Fruit fly (Drosophila melanogaster) whole organism, wandering third instar larva: ENCODE results near the gene CG9757.

Experiments
- Abd-B ChIP-seq: fragments of >200 bp; optimal IDR thresholded peaks from 2 replicates; lab custom pipeline; 2017; ENCODE audit warnings: missing biosample characterization, missing genetic modification characterization
- CG32264 ChIP-seq: fragments of 200-800 bp; sonication (Bioruptor generic); optimal IDR thresholded peaks from 2 replicates; lab custom pipeline; 2016; ENCODE audit warnings: missing biosample characterization, missing genetic modification characterization
- CG9705 ChIP-seq: fragments of 200-800 bp; sonication (Bioruptor generic); optimal IDR thresholded peaks from 2 replicates; lab custom pipeline; 2018; ENCODE audit warnings: missing biosample characterization, mild to moderate bottlenecking, missing genetic modification characterization
- CrebA ChIP-seq: fragments of 200-800 bp; sonication (Bioruptor generic); optimal IDR thresholded peaks from 2 replicates; lab custom pipeline; 2016; ENCODE audit warnings: missing biosample characterization, mild to moderate bottlenecking, missing genetic modification characterization, borderline replicate concordance
- Dfd ChIP-seq: fragments of >200 bp; optimal IDR thresholded peaks from 2 replicates; lab custom pipeline; 2017; ENCODE audit warnings: missing biosample characterization, missing genetic modification characterization
- Dif ChIP-seq: fragments of 200-275, 200-300 bp; sonication (Bioruptor generic); optimal IDR thresholded peaks from 2 replicates; lab custom pipeline; 2018; ENCODE audit warnings: missing biosample characterization, missing genetic modification characterization; ENCODE audit not compliant: partially characterized antibody
- GATAd ChIP-seq: sonication (Bioruptor generic); optimal IDR thresholded peaks from 2 replicates; lab custom pipeline; 2016; ENCODE audit warnings: missing biosample characterization, missing genetic modification characterization
- HLH106 ChIP-seq: fragments of 200-800 bp; optimal IDR thresholded peaks from 3 replicates; lab custom pipeline; 2019; ENCODE audit warnings: missing biosample characterization, mild to moderate bottlenecking, missing genetic modification characterization, moderate library complexity
- Hnf4 ChIP-seq: fragments of 200-800 bp; sonication (Bioruptor generic); optimal IDR thresholded peaks from 2 replicates; lab custom pipeline; 2016; ENCODE audit warnings: missing biosample characterization, mild to moderate bottlenecking, missing genetic modification characterization
- Hr78 ChIP-seq: fragments of >200 bp; optimal IDR thresholded peaks from 2 replicates; lab custom pipeline; 2017; ENCODE audit warnings: missing biosample characterization, missing genetic modification characterization
- Hr83 ChIP-seq: fragments of 200-300 bp; sonication (Bioruptor generic); optimal IDR thresholded peaks from 2 replicates; lab custom pipeline; 2016; ENCODE audit warnings: missing biosample characterization, mild to moderate bottlenecking, missing genetic modification characterization, moderate library complexity; ENCODE audit not compliant: poor library complexity, severe bottlenecking
- Jra ChIP-seq: sonication (Bioruptor generic); optimal IDR thresholded peaks from 2 replicates; lab custom pipeline; 2016; ENCODE audit warnings: missing biosample characterization, missing genetic modification characterization
- Mio ChIP-seq: sonication (Bioruptor generic); optimal IDR thresholded peaks from 2 replicates; lab custom pipeline; 2016; ENCODE audit warnings: missing biosample characterization, missing genetic modification characterization
- Myc ChIP-seq: fragments of >200 bp; optimal IDR thresholded peaks from 2 replicates; lab custom pipeline; 2017
- N ChIP-seq: fragments of >200 bp; optimal IDR thresholded peaks from 2 replicates; lab custom pipeline; 2018; ENCODE audit warnings: missing biosample characterization, missing external identifiers, missing genetic modification characterization
- OdsH ChIP-seq: fragments of 200-800 bp; sonication (Bioruptor generic); optimal IDR thresholded peaks from 2 replicates; lab custom pipeline; 2016; ENCODE audit warnings: missing biosample characterization, mild to moderate bottlenecking, missing genetic modification characterization
- Rel ChIP-seq, 2 experiments: fragments of 200-800 bp; sonication (Bioruptor generic) in 1 of 2; optimal IDR thresholded peaks; 2 replicates in 1 of 2; 3 replicates in 1 of 2; lab custom pipeline; 2016 to 2019; ENCODE audit warnings: mild to moderate bottlenecking in 2 of 2, missing biosample characterization in 2 of 2, missing genetic modification characterization in 2 of 2, moderate library complexity in 1 of 2
- Sp1 ChIP-seq: fragments of 200-800 bp; sonication (Bioruptor generic); optimal IDR thresholded peaks from 3 replicates; lab custom pipeline; 2019; ENCODE audit warnings: missing biosample characterization, mild to moderate bottlenecking, missing genetic modification characterization, moderate library complexity
- Vsx2 ChIP-seq: fragments of 200-300, 225-300 bp; sonication (Bioruptor generic); optimal IDR thresholded peaks from 2 replicates; lab custom pipeline; 2018; ENCODE audit warnings: missing biosample characterization, missing genetic modification characterization; ENCODE audit not compliant: partially characterized antibody
- br ChIP-seq: fragments of 200-800 bp; sonication (Bioruptor generic); optimal IDR thresholded peaks from 2 replicates; lab custom pipeline; 2016; ENCODE audit warnings: missing biosample characterization, missing genetic modification characterization
- brk ChIP-seq: fragments of 200-800 bp; sonication (Bioruptor generic); optimal IDR thresholded peaks from 2 replicates; lab custom pipeline; 2016; ENCODE audit warnings: missing biosample characterization, mild to moderate bottlenecking, missing genetic modification characterization
- dl ChIP-seq, 2 experiments: fragments of 175-275, 200-275 bp in 1 of 2; fragments of 200-275 bp in 1 of 2; sonication (Bioruptor generic); optimal IDR thresholded peaks; lab custom pipeline; 2018; ENCODE audit warnings: mild to moderate bottlenecking in 2 of 2, missing biosample characterization in 2 of 2, missing genetic modification characterization in 2 of 2, moderate library complexity in 2 of 2; ENCODE audit not compliant: partially characterized antibody in 2 of 2, insufficient read depth in 1 of 2
- dmrt93B ChIP-seq: fragments of 200-800 bp; sonication (Bioruptor generic); optimal IDR thresholded peaks from 2 replicates; lab custom pipeline; 2018; ENCODE audit warnings: missing biosample characterization, mild to moderate bottlenecking, missing genetic modification characterization
- dsf ChIP-seq: sonication (Bioruptor generic); optimal IDR thresholded peaks from 2 replicates; lab custom pipeline; 2016; ENCODE audit warnings: missing biosample characterization, missing genetic modification characterization, borderline replicate concordance
- ey ChIP-seq: fragments of 200-800 bp; sonication (Bioruptor generic); optimal IDR thresholded peaks from 2 replicates; lab custom pipeline; 2016; ENCODE audit warnings: missing biosample characterization, missing genetic modification characterization
- foxo ChIP-seq, 2 experiments: fragments of 200-800 bp; sonication (Bioruptor generic); optimal IDR thresholded peaks; 2 replicates in 1 of 2; 3 replicates in 1 of 2; lab custom pipeline; 2016 to 2017; ENCODE audit warnings: missing biosample characterization in 2 of 2, missing genetic modification characterization in 2 of 2
- fru ChIP-seq: fragments of 200-800 bp; sonication (Bioruptor generic); optimal IDR thresholded peaks from 3 replicates; lab custom pipeline; 2016; ENCODE audit warnings: missing biosample characterization, mild to moderate bottlenecking, missing genetic modification characterization
- h ChIP-seq: fragments of 200-800 bp; sonication (Bioruptor generic); optimal IDR thresholded peaks from 3 replicates; lab custom pipeline; 2016; ENCODE audit warnings: missing biosample characterization, mild to moderate bottlenecking, missing genetic modification characterization
- jim ChIP-seq: fragments of 175-275, 200-325 bp; sonication (Bioruptor generic); optimal IDR thresholded peaks from 2 replicates; lab custom pipeline; 2016; ENCODE audit warnings: missing biosample characterization, mild to moderate bottlenecking, missing genetic modification characterization
- lola ChIP-seq: fragments of >200 bp; optimal IDR thresholded peaks from 2 replicates; lab custom pipeline; 2017; ENCODE audit warnings: missing biosample characterization, missing genetic modification characterization
- pan ChIP-seq: fragments of >200 bp; optimal IDR thresholded peaks from 2 replicates; lab custom pipeline; 2017
- psq ChIP-seq: fragments of 200-800 bp; sonication (Bioruptor generic); optimal IDR thresholded peaks from 3 replicates; lab custom pipeline; 2017; ENCODE audit warnings: missing biosample characterization, mild to moderate bottlenecking, missing genetic modification characterization, moderate library complexity
- rgr ChIP-seq: fragments of 200-800 bp; sonication (Bioruptor generic); optimal IDR thresholded peaks from 3 replicates; lab custom pipeline; 2016; ENCODE audit warnings: missing biosample characterization, mild to moderate bottlenecking, missing genetic modification characterization
- sage ChIP-seq: fragments of 200-800 bp; sonication (Bioruptor generic); optimal IDR thresholded peaks from 2 replicates; lab custom pipeline; 2016; ENCODE audit warnings: missing biosample characterization, mild to moderate bottlenecking, missing genetic modification characterization
- sv ChIP-seq: fragments of 200-800 bp; sonication (Bioruptor generic); optimal IDR thresholded peaks from 3 replicates; lab custom pipeline; 2016; ENCODE audit warnings: missing biosample characterization, missing genetic modification characterization
- tai ChIP-seq: sonication (Bioruptor generic); optimal IDR thresholded peaks from 2 replicates; lab custom pipeline; 2016; ENCODE audit warnings: missing biosample characterization, missing genetic modification characterization
- usp ChIP-seq: fragments of >200 bp; optimal IDR thresholded peaks from 2 replicates; lab custom pipeline; 2017; ENCODE audit warnings: missing biosample characterization, missing genetic modification characterization
- woc ChIP-seq: sonication (Bioruptor generic); optimal IDR thresholded peaks from 2 replicates; lab custom pipeline; 2016; ENCODE audit warnings: missing biosample characterization, mild to moderate bottlenecking, missing genetic modification characterization

Gene CG9757

DNA sequence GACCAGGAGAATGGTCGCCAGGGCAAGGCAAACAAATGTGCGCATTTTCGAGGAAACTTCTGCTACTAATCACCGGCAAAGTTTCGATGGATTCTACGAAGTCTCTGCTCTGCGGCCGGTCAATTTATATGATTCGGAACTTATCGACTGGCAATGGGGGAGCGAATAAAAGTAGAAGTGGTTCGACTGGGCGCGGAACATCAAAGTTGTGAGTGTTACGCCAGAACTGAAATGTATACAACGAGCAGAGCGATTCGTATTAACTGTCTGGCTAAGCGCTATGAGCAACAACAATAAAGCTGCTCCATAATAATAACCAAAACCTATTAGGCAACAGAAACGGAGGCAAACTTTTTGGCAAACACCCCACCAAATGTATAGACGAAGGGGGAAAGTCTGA, at the start of gene CG9757:
CG9757 (minus strand) TSS at position 101 of the 400 bp plus-strand sequence.
- TF ChIP-seq ey, result no peak

dm6 chr3R:13660924-13661659, 48.9 kb upstream of the CG9757 start, which contains the start of gene B52:
B52 (plus strand) TSS chr3R:13661311.
- TF ChIP-seq dsf (GFP tag; lab: Kevin White, UChicago) (no peak), Jra (GFP tag; lab: Kevin White, UChicago) (no peak), rgr (GFP tag; lab: Kevin White, UChicago) (peak; percentile 79), jim (GFP tag; lab: Kevin White, UChicago) (no peak), woc (GFP tag; lab: Kevin White, UChicago) (peak; percentile 4), fru (GFP tag; lab: Kevin White, UChicago) (peak; percentile 37), CG9705 (GFP tag; lab: Kevin White, UChicago) (peak; percentile 56), Abd-B (GFP tag; lab: Kevin White, UChicago) (no peak), foxo (GFP tag; optimal IDR thresholded peaks at IDR 0.05; lab: Kevin White, UChicago) (peak in 1 of 2 experiments; percentile 35), dl (GFP tag; optimal IDR thresholded peaks at IDR 0.05; lab: Kevin White, UChicago; ENCODE audit: insufficient read depth in 1 of 2, partially characterized antibody in 2 of 2) (no peak), dmrt93B (peak; percentile 53), usp (GFP tag; lab: Kevin White, UChicago) (no peak), Hr78 (no peak), tai (GFP tag; lab: Kevin White, UChicago) (peak; percentile 49), sv (peak; percentile 40), Myc (peak; percentile 30), lola (no peak), CrebA (no peak), br (GFP tag; lab: Kevin White, UChicago) (peak; percentile 75), Hr83 (GFP tag; lab: Kevin White, UChicago) (peak; percentile 75), Rel (GFP tag; optimal IDR thresholded peaks at IDR 0.05; lab: Kevin White, UChicago) (no peak), Rel (tag; optimal IDR thresholded peaks at IDR 0.05; lab: Kevin White, UChicago) (peak; percentile 35), brk (GFP tag; lab: Kevin White, UChicago) (no peak), OdsH (peak; percentile 59), CG32264 (GFP tag; lab: Kevin White, UChicago) (peak; percentile 54), Hnf4 (GFP tag; lab: Kevin White, UChicago) (peak; percentile 49), sage (GFP tag; lab: Kevin White, UChicago) (no peak), Vsx2 (GFP tag; lab: Kevin White, UChicago) (peak; percentile 5), psq (peak; percentile 30), pan (no peak), h (peak; percentile 69), N (GFP tag; lab: Kevin White, UChicago) (peak; percentile 25), Sp1 (GFP tag; lab: Kevin White, UChicago) (peak; percentile 83), HLH106 (peak; percentile 30), Dif (GFP tag; lab: Kevin White, UChicago) (peak; percentile 47), Mio (no peak), GATAd (no peak), ey (peak; percentile 48), Dfd (GFP tag; lab: Kevin White, UChicago) (no peak)
